Worm (Caenorhabditis elegans): ENCODE data around the gene hmg-12.

The hmg-12 gene

DNA sequence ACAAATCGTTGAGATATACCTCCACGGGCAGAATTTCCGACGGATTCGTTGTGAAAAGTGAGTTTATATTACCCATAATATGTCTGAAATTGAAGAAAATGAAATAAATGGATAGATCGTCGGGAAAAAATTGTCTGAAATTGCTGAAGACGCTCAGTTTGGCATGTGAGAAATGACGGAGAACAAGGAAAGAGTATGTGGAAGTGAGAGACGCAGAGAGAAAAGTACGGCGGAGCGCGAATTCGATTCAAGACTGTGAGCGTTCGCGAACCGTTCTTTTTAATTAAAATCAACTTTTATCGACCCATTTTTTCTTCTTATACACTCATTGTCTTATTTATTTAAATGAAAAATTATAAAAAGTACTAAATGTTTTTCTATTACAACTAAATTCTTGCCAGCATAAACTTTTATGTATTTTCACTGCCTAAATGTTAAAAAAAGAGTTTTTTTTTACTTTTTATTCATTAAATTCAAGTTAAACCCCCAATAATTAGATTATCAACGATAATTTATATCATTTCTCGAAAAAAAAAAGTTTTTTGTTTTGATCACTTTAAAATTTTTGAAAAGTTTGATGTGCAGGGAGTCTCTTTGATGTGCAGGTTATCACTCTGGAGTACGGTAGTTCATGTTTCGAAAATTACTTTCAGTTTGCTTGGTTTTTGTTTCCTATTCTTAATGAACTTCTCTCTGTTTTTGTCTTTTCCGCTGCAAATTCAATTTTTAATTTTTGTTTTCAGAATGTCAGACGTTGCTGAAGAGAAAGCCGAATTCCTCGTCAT is at the start of gene hmg-12, which contains the start of gene vps-15:
Gene hmg-12 (plus strand): TSS at position 744 of the 785 bp plus-strand sequence.
Gene vps-15 (minus strand): TSS at position 83 of the 785 bp plus-strand sequence.
- TF ChIP-seq ZK546.5 (tag; optimal IDR thresholded peaks at IDR 0.05), result peak; percentile 11
- no peak for TF ChIP-seq nhr-76 (tag; optimal IDR thresholded peaks at IDR 0.05)
- TF ChIP-seq nfya-1 (tag; optimal IDR thresholded peaks at IDR 0.05; ENCODE audit: insufficient read depth), result peak; percentile 24
- TF ChIP-seq hmg-11 (tag; optimal IDR thresholded peaks at IDR 0.05), result peak; percentile 67
- peak; percentile 54 for TF ChIP-seq lin-15B (tag; optimal IDR thresholded peaks at IDR 0.05)

DNA sequence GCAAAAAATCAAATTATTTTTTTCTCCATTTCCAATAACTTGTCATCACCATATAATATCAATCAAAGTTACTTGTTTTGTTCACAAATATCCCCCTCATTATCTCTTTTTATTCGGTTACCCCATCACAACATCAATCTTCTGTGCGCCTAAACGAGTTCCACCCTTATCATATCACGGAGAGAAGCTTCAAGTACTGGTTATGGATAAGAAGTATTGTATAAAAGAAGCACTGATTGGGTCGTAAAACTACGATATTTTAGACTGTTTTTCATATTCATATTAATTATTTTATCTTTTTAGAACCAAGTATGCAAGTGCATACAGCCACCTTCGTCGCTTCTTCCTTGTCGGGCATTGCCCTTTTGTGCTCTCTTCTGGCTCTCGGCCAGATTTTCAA is 48.1 kb upstream of the hmg-12 start, which contains the start of gene col-84:
Gene col-84 (plus strand): TSS at position 301 of the 400 bp plus-strand sequence.
- TF ChIP-seq nhr-25 (tag; optimal IDR thresholded peaks at IDR 0.05) (no peak), ceh-9 (tag; optimal IDR thresholded peaks at IDR 0.05) (no peak), skn-1 (tag; optimal IDR thresholded peaks at IDR 0.05) (no peak), pha-4 (tag; optimal IDR thresholded peaks at IDR 0.05) (no peak), lin-15B (tag; optimal IDR thresholded peaks at IDR 0.05) (no peak), egl-5 (tag; optimal IDR thresholded peaks at IDR 0.05) (no peak), fos-1 (tag; optimal IDR thresholded peaks at IDR 0.05) (no peak), ceh-82 (tag; optimal IDR thresholded peaks at IDR 0.05) (no peak), unc-62 (GFP tag; optimal IDR thresholded peaks at IDR 0.05) (no peak), nhr-67 (tag; optimal IDR thresholded peaks at IDR 0.05) (no peak), nhr-43 (tag; optimal IDR thresholded peaks at IDR 0.05; ENCODE audit: poor library complexity, severe bottlenecking) (no peak), nhr-12 (tag; optimal IDR thresholded peaks at IDR 0.05) (no peak), elt-1 (tag; optimal IDR thresholded peaks at IDR 0.05) (no peak), lsy-12 (tag; optimal IDR thresholded peaks at IDR 0.05) (no peak), nhr-77 (tag; optimal IDR thresholded peaks at IDR 0.05) (no peak), nhr-76 (tag; optimal IDR thresholded peaks at IDR 0.05) (no peak), mml-1 (tag; optimal IDR thresholded peaks at IDR 0.05) (no peak), egl-27 (tag; optimal IDR thresholded peaks at IDR 0.05) (no peak), zag-1 (tag; optimal IDR thresholded peaks at IDR 0.05) (no peak), ztf-4 (tag; optimal IDR thresholded peaks at IDR 0.05) (no peak)

DNA sequence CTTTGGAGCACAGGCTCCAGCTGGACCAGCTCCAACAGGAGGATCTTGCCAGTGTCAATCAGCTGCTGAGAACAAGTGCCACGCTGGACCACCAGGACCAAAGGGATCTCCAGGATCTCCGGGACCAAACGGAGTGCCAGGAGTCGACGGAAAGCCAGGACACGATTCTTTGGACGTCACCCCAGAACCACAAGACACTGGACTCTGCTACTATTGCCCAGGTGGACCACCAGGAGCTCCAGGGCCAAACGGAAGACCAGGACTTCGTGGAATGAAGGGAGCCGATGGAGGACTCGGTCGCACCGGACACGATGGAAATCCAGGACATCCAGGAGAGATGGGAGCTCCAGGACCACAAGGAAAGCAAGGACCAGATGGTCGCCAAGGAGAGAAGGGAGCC is 47.4 kb upstream of the hmg-12 start:
- TF ChIP-seq ZK546.5 (tag; optimal IDR thresholded peaks at IDR 0.05) (no peak), ceh-9 (tag; optimal IDR thresholded peaks at IDR 0.05) (no peak), nhr-76 (tag; optimal IDR thresholded peaks at IDR 0.05) (no peak), skn-1 (tag; optimal IDR thresholded peaks at IDR 0.05) (no peak), R02D3.7 (tag; optimal IDR thresholded peaks at IDR 0.05) (no peak), ama-1 (optimal IDR thresholded peaks at IDR 0.05) (no peak), fkh-10 (GFP tag; optimal IDR thresholded peaks at IDR 0.05) (no peak), nhr-12 (tag; optimal IDR thresholded peaks at IDR 0.05) (no peak), snpc-4 (tag; optimal IDR thresholded peaks at IDR 0.05) (no peak), mdl-1 (tag; optimal IDR thresholded peaks at IDR 0.05) (no peak), ceh-16 (tag; optimal IDR thresholded peaks at IDR 0.05) (no peak), pqm-1 (tag; optimal IDR thresholded peaks at IDR 0.05) (no peak), elt-2 (tag; optimal IDR thresholded peaks at IDR 0.05) (no peak), nhr-23 (tag; optimal IDR thresholded peaks at IDR 0.05) (no peak), nfya-1 (tag; optimal IDR thresholded peaks at IDR 0.05; ENCODE audit: insufficient read depth) (no peak), ceh-28 (tag; optimal IDR thresholded peaks at IDR 0.05) (no peak), mml-1 (tag; optimal IDR thresholded peaks at IDR 0.05) (no peak), eor-1 (tag; optimal IDR thresholded peaks at IDR 0.05) (no peak), zag-1 (tag; optimal IDR thresholded peaks at IDR 0.05) (no peak)

DNA sequence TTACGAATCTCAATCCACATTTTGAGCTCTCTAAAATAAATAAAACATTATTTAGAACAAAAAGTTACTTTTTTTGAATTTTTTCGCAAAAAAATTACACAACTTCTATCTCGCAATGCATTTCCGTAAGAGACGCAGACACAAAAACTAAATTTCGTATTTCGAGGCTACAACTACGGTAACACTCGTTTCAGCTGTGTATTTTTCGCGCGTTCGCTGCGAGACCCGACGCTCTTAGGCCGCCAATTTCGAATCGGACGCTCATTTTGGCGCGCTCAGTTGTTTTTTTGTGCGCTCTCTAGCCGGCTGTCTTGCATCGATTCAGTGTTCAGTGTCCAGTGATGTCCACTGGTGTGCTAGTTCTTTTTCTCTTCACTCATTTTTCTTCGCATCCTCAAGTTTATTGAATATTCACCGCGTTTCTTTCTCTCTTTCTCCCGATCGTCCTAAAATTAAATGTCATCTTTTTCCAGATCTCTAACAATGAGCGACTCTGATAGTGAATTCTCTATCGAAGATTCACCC is 41.6 kb upstream of the hmg-12 start, which contains the start of the genes npp-3 and top-2:
Gene npp-3 (minus strand): TSS at position 115 of the 525 bp plus-strand sequence.
Gene top-2 (plus strand): TSS at position 475 of the 525 bp plus-strand sequence.
- TF ChIP-seq eor-1 (tag; optimal IDR thresholded peaks at IDR 0.05) (no peak), nhr-23 (tag; optimal IDR thresholded peaks at IDR 0.05) (peak; percentile 96), nhr-43 (tag; optimal IDR thresholded peaks at IDR 0.05; ENCODE audit: poor library complexity, severe bottlenecking) (peak; percentile 84), ztf-4 (tag; optimal IDR thresholded peaks at IDR 0.05) (peak; percentile 41), tbx-2 (tag; optimal IDR thresholded peaks at IDR 0.05) (peak; percentile 75), nhr-11 (tag; optimal IDR thresholded peaks at IDR 0.05) (peak; percentile 97), nhr-25 (tag; optimal IDR thresholded peaks at IDR 0.05) (peak; percentile 97), nfya-1 (tag; optimal IDR thresholded peaks at IDR 0.05; ENCODE audit: insufficient read depth) (peak; percentile 99), pha-4 (tag; optimal IDR thresholded peaks at IDR 0.05) (peak; percentile 98), elt-3 (tag; optimal IDR thresholded peaks at IDR 0.05) (no peak), sea-2 (GFP tag; optimal IDR thresholded peaks at IDR 0.05) (no peak), nhr-67 (tag; optimal IDR thresholded peaks at IDR 0.05) (no peak), ZK546.5 (tag; optimal IDR thresholded peaks at IDR 0.05) (peak; percentile 26), daf-12 (tag; optimal IDR thresholded peaks at IDR 0.05) (no peak), skn-1 (tag; optimal IDR thresholded peaks at IDR 0.05) (peak; percentile 93), unc-62 (GFP tag; optimal IDR thresholded peaks at IDR 0.05) (peak; percentile 62), ztf-11 (tag; optimal IDR thresholded peaks at IDR 0.05) (no peak), nhr-76 (tag; optimal IDR thresholded peaks at IDR 0.05) (no peak), lin-15B (tag; optimal IDR thresholded peaks at IDR 0.05) (peak; percentile 96), ceh-9 (tag; optimal IDR thresholded peaks at IDR 0.05) (no peak), R02D3.7 (tag; optimal IDR thresholded peaks at IDR 0.05) (peak; percentile 93), aly-2 (tag; optimal IDR thresholded peaks at IDR 0.05) (no peak), pqm-1 (tag; optimal IDR thresholded peaks at IDR 0.05) (peak; percentile 57), ceh-28 (tag; optimal IDR thresholded peaks at IDR 0.05) (peak; percentile 85), jun-1 (tag; optimal IDR thresholded peaks at IDR 0.05) (peak; percentile 80), fkh-2 (tag; optimal IDR thresholded peaks at IDR 0.05) (no peak), nhr-77 (tag; optimal IDR thresholded peaks at IDR 0.05) (peak; percentile 75)
